Worm (Caenorhabditis elegans): ENCODE data around the gene fcho-1.

ce11 chrII:1338196-1338595 lies 27.9 kb downstream of the fcho-1 start:
- TF ChIP-seq med-1 (GFP tag; optimal IDR thresholded peaks at IDR 0.05; ENCODE audit: insufficient read depth) (no peak), klf-2 (GFP tag; conservative IDR thresholded peaks at IDR 0.05) (no peak), flt-1 (GFP tag; IDR thresholded peaks at IDR 0.05) (no peak)

Measured in whole organism, midembryonic.